Fruit fly (Drosophila melanogaster) Kc167 (cell line): ENCODE results near the gene mtrm.

Experiments
- Myc ChIP-seq: fragments of >200 bp; optimal IDR thresholded peaks from 2 replicates; lab custom pipeline; 2017; ENCODE audit warnings: missing external identifiers
- Sin3A ChIP-seq: fragments of >200 bp; optimal IDR thresholded peaks from 2 replicates; lab custom pipeline; 2018; ENCODE audit warnings: missing external identifiers
- h ChIP-seq: fragments of >200 bp; optimal IDR thresholded peaks from 3 replicates; lab custom pipeline; 2018; ENCODE audit warnings: missing external identifiers

DNA sequence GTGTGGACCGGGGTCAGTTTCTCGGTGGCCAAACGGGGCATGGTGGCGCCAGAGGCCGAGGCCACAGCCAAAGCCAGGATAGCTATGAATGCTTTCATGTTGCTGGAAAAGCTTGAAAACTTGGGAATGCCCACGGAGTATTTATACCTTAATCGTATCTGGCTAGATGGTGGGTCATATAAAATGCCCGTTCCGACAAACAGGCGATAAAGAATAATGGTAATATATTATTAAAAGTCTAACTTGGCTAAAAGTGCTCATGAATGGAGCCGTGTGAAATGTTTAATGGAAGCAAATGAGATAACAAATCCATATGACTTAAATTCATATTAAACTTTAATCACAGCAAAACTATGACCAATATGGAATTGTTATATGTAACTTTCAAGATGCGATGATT lies 19.3 kb upstream of the mtrm start, which contains the start of gene Jon66Cii:
- TF ChIP-seq Myc (lab: Kevin White, UChicago) (no peak), h (lab: Kevin White, UChicago) (no peak), Sin3A (lab: Kevin White, UChicago) (no peak)
